Fruit fly (Drosophila melanogaster) whole organism, prepupa: ENCODE data around the gene glu.
A peak's percentile ranks its signal among the peaks of the same experiment; 100 is the strongest.

ENCODE experiments used
- Blimp-1 ChIP-seq: fragments of 200-800 bp; sonication (Bioruptor generic); optimal IDR thresholded peaks from 3 replicates; lab custom pipeline; 2017; ENCODE audit warnings: missing biosample characterization, missing genetic modification characterization, mild to moderate bottlenecking, moderate library complexity, missing genetic modification reagents
- CG10631 ChIP-seq: fragments of 200-800 bp; sonication (Bioruptor generic); optimal IDR thresholded peaks from 2 replicates; lab custom pipeline; 2016; ENCODE audit warnings: missing biosample characterization, missing genetic modification characterization
- CG11294 ChIP-seq: fragments of 200-800 bp; sonication (Bioruptor generic); IDR thresholded peaks from 2 replicates; pipeline ENCODE4 v1.3.6; 2022; ENCODE audit warnings: missing biosample characterization, missing genetic modification characterization
- CG15336 ChIP-seq: fragments of 200-800 bp; sonication (Bioruptor generic); IDR thresholded peaks from 2 replicates; pipeline ENCODE4 v1.3.6; 2022; ENCODE audit warnings: missing biosample characterization, missing genetic modification characterization
- CG1621 ChIP-seq: fragments of 200-800 bp; sonication (Bioruptor generic); optimal IDR thresholded peaks from 3 replicates; lab custom pipeline; 2018; ENCODE audit warnings: missing biosample characterization, mild to moderate bottlenecking, missing genetic modification characterization
- CG16779 ChIP-seq: fragments of 200-800 bp; sonication (Bioruptor generic); optimal IDR thresholded peaks from 3 replicates; lab custom pipeline; 2017; ENCODE audit warnings: missing biosample characterization, mild to moderate bottlenecking, missing genetic modification characterization
- CG32006 ChIP-seq: fragments of 200-800 bp; sonication (Bioruptor generic); optimal IDR thresholded peaks from 3 replicates; lab custom pipeline; 2017; ENCODE audit warnings: missing biosample characterization, mild to moderate bottlenecking, missing genetic modification characterization
- CG34406 ChIP-seq: fragments of 200-800 bp; sonication (Bioruptor generic); optimal IDR thresholded peaks from 3 replicates; lab custom pipeline; 2016; ENCODE audit warnings: missing biosample characterization, missing genetic modification characterization
- CG3919 ChIP-seq: fragments of 200-800 bp; sonication (Bioruptor generic); optimal IDR thresholded peaks from 3 replicates; lab custom pipeline; 2016; ENCODE audit warnings: missing biosample characterization, missing genetic modification characterization
- CG6163 ChIP-seq: fragments of 200-800 bp; sonication (Bioruptor generic); IDR thresholded peaks from 3 replicates; pipeline ENCODE4 v1.3.6; 2022; ENCODE audit warnings: missing biosample characterization, missing genetic modification characterization
- CG6276 ChIP-seq: fragments of 200-800 bp; sonication (Bioruptor generic); optimal IDR thresholded peaks from 2 replicates; lab custom pipeline; 2017; ENCODE audit warnings: missing biosample characterization, mild to moderate bottlenecking, missing genetic modification characterization
- CG6792 ChIP-seq: fragments of 200-800 bp; sonication (Bioruptor generic); optimal IDR thresholded peaks from 3 replicates; lab custom pipeline; 2016; ENCODE audit warnings: missing biosample characterization, missing genetic modification characterization
- CG6808 ChIP-seq: fragments of 200-800 bp; sonication (Bioruptor generic); optimal IDR thresholded peaks from 3 replicates; lab custom pipeline; 2017; ENCODE audit warnings: missing biosample characterization, missing genetic modification characterization, mild to moderate bottlenecking, moderate library complexity, missing genetic modification reagents
- CG7368 ChIP-seq: fragments of 200-800 bp; sonication (Bioruptor generic); optimal IDR thresholded peaks from 3 replicates; lab custom pipeline; 2016; ENCODE audit warnings: missing biosample characterization, missing genetic modification characterization
- CG8119 ChIP-seq: fragments of 200-800 bp; sonication (Bioruptor generic); IDR thresholded peaks from 3 replicates; pipeline ENCODE4 v1.3.6; 2022; ENCODE audit warnings: missing biosample characterization, missing genetic modification characterization
- CG8319 ChIP-seq: fragments of 200-800 bp; sonication (Bioruptor generic); optimal IDR thresholded peaks from 3 replicates; lab custom pipeline; 2016; ENCODE audit warnings: missing biosample characterization, missing genetic modification characterization
- CG8632 ChIP-seq: fragments of 200-800 bp; sonication (Bioruptor generic); optimal IDR thresholded peaks from 3 replicates; lab custom pipeline; 2016; ENCODE audit warnings: missing biosample characterization, missing genetic modification characterization
- CG9139 ChIP-seq: fragments of 200-800 bp; sonication (Bioruptor generic); optimal IDR thresholded peaks from 3 replicates; lab custom pipeline; 2017; ENCODE audit warnings: missing biosample characterization, mild to moderate bottlenecking, missing genetic modification characterization
- Eip75B ChIP-seq: fragments of 200-800 bp; sonication (Bioruptor generic); optimal IDR thresholded peaks from 3 replicates; lab custom pipeline; 2016; ENCODE audit warnings: missing biosample characterization, missing genetic modification characterization
- Eip78C ChIP-seq: fragments of 200-800 bp; sonication (Bioruptor generic); peaks from one replicate; lab custom pipeline; 2016; ENCODE audit warnings: missing biosample characterization, missing genetic modification characterization
- Eip93F ChIP-seq: fragments of 200-800 bp; sonication (Bioruptor generic); optimal IDR thresholded peaks from 2 replicates; lab custom pipeline; 2016; ENCODE audit warnings: missing biosample characterization, mild to moderate bottlenecking, missing genetic modification characterization
- Ets96B ChIP-seq: fragments of 200-800 bp; optimal IDR thresholded peaks from 2 replicates; lab custom pipeline; 2019; ENCODE audit warnings: missing biosample characterization, mild to moderate bottlenecking, missing genetic modification characterization, moderate library complexity
- Gug ChIP-seq: fragments of 200-800 bp; sonication (Bioruptor generic); IDR thresholded peaks from 2 replicates; pipeline ENCODE4 v1.3.6; 2022; ENCODE audit warnings: missing biosample characterization, missing genetic modification characterization
- Hr4 ChIP-seq: fragments of 200-800 bp; sonication (Bioruptor generic); optimal IDR thresholded peaks from 3 replicates; lab custom pipeline; 2016; ENCODE audit warnings: missing biosample characterization, missing genetic modification characterization
- Lpt ChIP-seq: fragments of 200-800 bp; sonication (Bioruptor generic); optimal IDR thresholded peaks from 3 replicates; lab custom pipeline; 2016; ENCODE audit warnings: missing biosample characterization, missing genetic modification characterization
- OdsH ChIP-seq: fragments of 200-800 bp; sonication (Bioruptor generic); optimal IDR thresholded peaks from 3 replicates; lab custom pipeline; 2016; ENCODE audit warnings: missing biosample characterization, missing genetic modification characterization
- Smox ChIP-seq: fragments of 200-800 bp; sonication (Bioruptor generic); optimal IDR thresholded peaks from 3 replicates; lab custom pipeline; 2016; ENCODE audit warnings: missing biosample characterization, missing genetic modification characterization
- Sox14 ChIP-seq: fragments of 200-800 bp; sonication (Bioruptor generic); optimal IDR thresholded peaks from 3 replicates; lab custom pipeline; 2016; ENCODE audit warnings: missing biosample characterization, missing genetic modification characterization
- acj6 ChIP-seq: fragments of 200-800 bp; sonication (Bioruptor generic); optimal IDR thresholded peaks from 3 replicates; lab custom pipeline; 2016; ENCODE audit warnings: missing biosample characterization, missing genetic modification characterization
- dac ChIP-seq: fragments of 200-800 bp; sonication (Bioruptor generic); optimal IDR thresholded peaks from 2 replicates; lab custom pipeline; 2017; ENCODE audit warnings: missing biosample characterization, mild to moderate bottlenecking, missing genetic modification characterization
- dsx ChIP-seq: fragments of 200-800 bp; optimal IDR thresholded peaks from 3 replicates; lab custom pipeline; 2019; ENCODE audit warnings: missing biosample characterization, mild to moderate bottlenecking, missing genetic modification characterization, moderate library complexity; ENCODE audit not compliant: poor library complexity, severe bottlenecking
- eg ChIP-seq: fragments of 200-800 bp; sonication (Bioruptor generic); IDR thresholded peaks from 3 replicates; pipeline ENCODE4 v1.3.6; 2022; ENCODE audit warnings: missing biosample characterization, missing genetic modification characterization
- esn ChIP-seq: fragments of 200-800 bp; sonication (Bioruptor generic); optimal IDR thresholded peaks from 2 replicates; lab custom pipeline; 2016; ENCODE audit warnings: missing biosample characterization, mild to moderate bottlenecking, missing genetic modification characterization, moderate library complexity
- fd59A ChIP-seq: fragments of 200-800 bp; sonication (Bioruptor generic); optimal IDR thresholded peaks from 2 replicates; lab custom pipeline; 2017; ENCODE audit warnings: missing biosample characterization, mild to moderate bottlenecking, missing genetic modification characterization, missing genetic modification reagents
- fd85E ChIP-seq: fragments of 200-800 bp; sonication (Bioruptor generic); optimal IDR thresholded peaks from 3 replicates; lab custom pipeline; 2016; ENCODE audit warnings: missing biosample characterization, missing genetic modification characterization
- fkh ChIP-seq: fragments of 200-800 bp; sonication (Bioruptor generic); optimal IDR thresholded peaks from 3 replicates; lab custom pipeline; 2017; ENCODE audit warnings: missing biosample characterization, mild to moderate bottlenecking, missing genetic modification characterization, moderate library complexity
- net ChIP-seq: fragments of 200-800 bp; sonication (Bioruptor generic); optimal IDR thresholded peaks from 3 replicates; lab custom pipeline; 2016; ENCODE audit warnings: missing biosample characterization, missing genetic modification characterization
- topi ChIP-seq: fragments of 200-800 bp; sonication (Bioruptor generic); optimal IDR thresholded peaks from 3 replicates; lab custom pipeline; 2016; ENCODE audit warnings: missing biosample characterization, missing genetic modification characterization
- vri ChIP-seq: fragments of 200-800 bp; sonication (Bioruptor generic); optimal IDR thresholded peaks from 3 replicates; lab custom pipeline; 2016; ENCODE audit warnings: missing biosample characterization, mild to moderate bottlenecking, missing genetic modification characterization

glu gene

DNA sequence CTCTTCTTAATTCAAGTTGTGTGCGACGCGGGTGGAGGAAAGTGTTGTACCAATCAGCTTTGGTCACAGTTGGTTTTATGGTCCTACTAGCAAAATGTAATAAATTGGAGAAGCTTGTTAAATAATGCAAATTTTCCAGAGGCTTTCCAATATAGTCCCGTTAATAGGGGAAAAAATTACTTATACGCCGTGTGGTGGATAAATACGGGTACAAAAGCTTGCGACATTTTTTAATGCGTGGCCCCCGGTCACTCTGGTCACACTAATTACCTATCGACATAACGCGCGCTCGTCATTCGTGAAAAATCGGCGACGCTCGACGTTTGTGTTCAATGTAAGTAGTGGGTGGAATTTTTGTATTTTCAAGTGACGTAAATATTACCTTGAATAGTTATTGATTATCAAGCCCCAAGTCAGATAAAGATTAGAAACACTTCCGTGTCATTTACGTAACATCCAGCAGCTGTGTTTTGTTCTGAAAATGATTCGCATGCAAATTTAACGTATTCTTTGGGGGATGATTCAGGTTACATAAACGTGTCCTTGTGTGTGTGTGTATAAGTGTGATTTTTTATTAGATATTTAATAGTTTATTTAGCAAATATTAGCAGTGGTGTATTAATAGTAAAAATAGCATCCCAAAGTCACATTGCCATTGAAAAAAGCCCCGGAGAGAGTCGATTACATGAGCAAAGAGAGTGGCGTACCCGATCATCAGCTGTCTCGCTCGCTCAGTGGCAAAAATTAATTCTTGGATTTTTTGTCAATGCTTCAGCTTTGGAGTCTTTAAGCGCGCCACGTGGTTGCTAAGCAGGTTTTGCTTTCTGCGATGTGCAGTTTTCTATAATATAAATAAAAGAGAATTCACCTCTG is 18.3 kb downstream of the glu start, which contains the start of gene Cyt-c-p (continued):
- peak; percentile 84 for TF ChIP-seq Eip78C
- TF ChIP-seq Gug (GFP tag; lab: Robert Waterston, UW), result no peak
- TF ChIP-seq CG6808 (GFP tag; lab: Kevin White, UChicago), result no peak

dm6 chr2L:16718446-16719173 is 19.6 kb downstream of the glu start:
- TF ChIP-seq CG9139 (GFP tag; lab: Kevin White, UChicago), result no peak
- TF ChIP-seq Eip78C, result peak; percentile 26
- TF ChIP-seq Gug (GFP tag; lab: Robert Waterston, UW), result 0 out of 2 replicates have a peak, but pooled peaks have one; percentile 14
- 0 out of 3 replicates have a peak, but pooled peaks have one; percentile 8 for TF ChIP-seq CG6163 (GFP tag; lab: Robert Waterston, UW)
- TF ChIP-seq CG15336 (GFP tag; lab: Robert Waterston, UW), result peak; percentile 54; the same call in 1 of the 2 replicates
- peak; percentile 23 for TF ChIP-seq CG32006 (GFP tag; lab: Kevin White, UChicago)
- TF ChIP-seq eg (GFP tag; lab: Robert Waterston, UW), result peak; percentile 45; the same call in 2 of the 3 replicates
- TF ChIP-seq Blimp-1, result no peak
- no peak for TF ChIP-seq fd59A (GFP tag; lab: Kevin White, UChicago)
- peak; percentile 43; the same call in 2 of the 3 replicates for TF ChIP-seq CG8119 (GFP tag; lab: Robert Waterston, UW)
- TF ChIP-seq CG6276, result peak; percentile 47

DNA sequence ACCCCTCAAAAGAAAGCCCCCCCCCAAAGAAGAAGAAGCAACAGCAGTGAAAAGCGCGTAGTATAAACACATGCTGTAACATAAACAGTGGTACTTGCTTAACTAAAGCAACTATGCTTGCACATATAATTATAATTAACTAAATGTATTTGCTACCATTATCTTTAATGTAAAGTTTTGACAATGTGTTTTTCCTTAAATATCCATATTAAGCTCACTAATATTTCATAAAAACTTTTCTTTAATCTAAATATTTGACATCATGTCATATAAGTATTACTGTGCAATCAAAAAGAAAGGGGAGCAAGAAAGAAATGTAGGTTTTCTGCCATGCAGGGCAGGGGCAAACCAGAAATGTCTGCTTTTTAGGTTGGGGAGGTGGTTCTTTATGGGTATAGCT is 21.4 kb downstream of the glu start:
- no peak for TF ChIP-seq CG11294 (GFP tag; lab: Robert Waterston, UW)
- TF ChIP-seq eg (GFP tag; lab: Robert Waterston, UW), result peak; percentile 67

- TF ChIP-seq CG1621 (peak; percentile 92), CG8632 (peak; percentile 95), fd85E (GFP tag; lab: Kevin White, UChicago) (peak; percentile 93), CG6276 (peak; percentile 99), net (GFP tag; lab: Kevin White, UChicago) (peak; percentile 98), Ets96B (peak; percentile 94), CG6808 (GFP tag; lab: Kevin White, UChicago) (peak; percentile 92), esn (GFP tag; lab: Kevin White, UChicago) (peak; percentile 98), Eip78C (peak; percentile 100), Sox14 (GFP tag; lab: Kevin White, UChicago) (peak; percentile 97), Smox (GFP tag; lab: Kevin White, UChicago) (peak; percentile 96), CG16779 (peak; percentile 95), Hr4 (GFP tag; lab: Kevin White, UChicago) (peak; percentile 99), OdsH (GFP tag; lab: Kevin White, UChicago) (peak; percentile 98), dsx (GFP tag; lab: Kevin White, UChicago) (peak; percentile 93), CG3919 (GFP tag; lab: Kevin White, UChicago) (peak; percentile 99), CG8119 (GFP tag; lab: Robert Waterston, UW) (peak; percentile 99), vri (GFP tag; lab: Kevin White, UChicago) (peak; percentile 95), Eip93F (GFP tag; lab: Kevin White, UChicago) (peak; percentile 88), CG34406 (GFP tag; lab: Kevin White, UChicago) (peak; percentile 96), acj6 (GFP tag; lab: Kevin White, UChicago) (peak; percentile 98), CG6792 (peak; percentile 97), CG8319 (GFP tag; lab: Kevin White, UChicago) (peak; percentile 88), CG11294 (GFP tag; lab: Robert Waterston, UW) (peak; percentile 97), Lpt (GFP tag; lab: Kevin White, UChicago) (peak; percentile 99), CG10631 (GFP tag; lab: Kevin White, UChicago) (peak; percentile 97), topi (peak; percentile 97), dac (GFP tag; lab: Kevin White, UChicago) (peak; percentile 99), Eip75B (GFP tag; lab: Kevin White, UChicago) (peak; percentile 96), CG7368 (peak; percentile 95), fkh (GFP tag; lab: Kevin White, UChicago) (peak; percentile 61), CG6163 (GFP tag; lab: Robert Waterston, UW) (peak; percentile 99)
Observed at dm6 chr2L:16715841-16716701, 22.1 kb downstream of the glu start, which contains the start of the genes Cyt-c-d and CG31808. Gene Cyt-c-d (plus strand): TSS chr2L:16715891. Gene CG31808 (minus strand): TSS chr2L:16716195.
